Worm (Caenorhabditis elegans): ENCODE measurements around the gene spe-36.
A peak's percentile ranks its signal among the peaks of the same experiment; 100 is the strongest.

spe-36 gene

ce11 chrIV:11603265-11603840, 11.3 kb upstream of the spe-36 start:
- no peak for TF ChIP-seq lin-11 (tag; optimal IDR thresholded peaks at IDR 0.05)
- TF ChIP-seq mbf-1 (tag; optimal IDR thresholded peaks at IDR 0.05), result no peak
- TF ChIP-seq skn-1 (tag; optimal IDR thresholded peaks at IDR 0.05), result no peak
- TF ChIP-seq zag-1 (tag; optimal IDR thresholded peaks at IDR 0.05), result no peak
- no peak for TF ChIP-seq Y55F3AM.14 (GFP tag; optimal IDR thresholded peaks at IDR 0.05)
- no peak for TF ChIP-seq ztf-4 (tag; optimal IDR thresholded peaks at IDR 0.05)
- TF ChIP-seq ceh-16 (tag; optimal IDR thresholded peaks at IDR 0.05), result no peak
- TF ChIP-seq aly-2 (tag; optimal IDR thresholded peaks at IDR 0.05), result no peak
- no peak for TF ChIP-seq elt-1 (tag; optimal IDR thresholded peaks at IDR 0.05)
- TF ChIP-seq sem-4 (tag; optimal IDR thresholded peaks at IDR 0.05), result no peak
- TF ChIP-seq sma-9 (GFP tag; optimal IDR thresholded peaks at IDR 0.05), result no peak
- no peak for TF ChIP-seq sma-9 (tag; optimal IDR thresholded peaks at IDR 0.05)
- TF ChIP-seq crh-2 (tag; optimal IDR thresholded peaks at IDR 0.05), result no peak
- TF ChIP-seq ztf-1 (GFP tag; conservative IDR thresholded peaks at IDR 0.05), result no peak
- TF ChIP-seq unc-39 (tag; optimal IDR thresholded peaks at IDR 0.05), result no peak
- TF ChIP-seq dmd-4 (tag; optimal IDR thresholded peaks at IDR 0.05), result no peak
- no peak for TF ChIP-seq ztf-11 (tag; optimal IDR thresholded peaks at IDR 0.05)
- TF ChIP-seq unc-55 (GFP tag; optimal IDR thresholded peaks at IDR 0.05), result no peak
- no peak for TF ChIP-seq nhr-6 (tag; optimal IDR thresholded peaks at IDR 0.05)

ce11 chrIV:11602498-11603068, 10.5 kb upstream of the spe-36 start, which contains the start of gene rps-11:
TSS of gene rps-11 (plus strand) at chrIV:11602641.
- TF ChIP-seq nhr-77 (tag; optimal IDR thresholded peaks at IDR 0.05) (no peak), mdl-1 (tag; optimal IDR thresholded peaks at IDR 0.05) (no peak), snpc-4 (tag; optimal IDR thresholded peaks at IDR 0.05) (no peak), ceh-82 (tag; optimal IDR thresholded peaks at IDR 0.05) (no peak), unc-62 (GFP tag; optimal IDR thresholded peaks at IDR 0.05) (no peak), sem-4 (tag; optimal IDR thresholded peaks at IDR 0.05) (no peak), gmeb-1 (tag; optimal IDR thresholded peaks at IDR 0.05) (no peak), nhr-6 (tag; optimal IDR thresholded peaks at IDR 0.05) (no peak), sma-3 (GFP tag; optimal IDR thresholded peaks at IDR 0.05) (no peak), ceh-16 (tag; optimal IDR thresholded peaks at IDR 0.05) (no peak), nhr-237 (tag; optimal IDR thresholded peaks at IDR 0.05) (no peak), ZK546.5 (tag; optimal IDR thresholded peaks at IDR 0.05) (no peak), lin-13 (GFP tag; optimal IDR thresholded peaks at IDR 0.05) (no peak), lin-39 (tag; optimal IDR thresholded peaks at IDR 0.05) (no peak), mab-5 (tag; optimal IDR thresholded peaks at IDR 0.05) (no peak), peb-1 (tag; optimal IDR thresholded peaks at IDR 0.05) (no peak)

- TF ChIP-seq C34F6.9 (tag; optimal IDR thresholded peaks at IDR 0.05) (peak; percentile 79), lsy-2 (tag; optimal IDR thresholded peaks at IDR 0.05) (peak; percentile 57 to 94), nhr-21 (tag; optimal IDR thresholded peaks at IDR 0.05) (peak; percentile 4), ztf-4 (tag; optimal IDR thresholded peaks at IDR 0.05) (peak; percentile 32), nhr-25 (tag; optimal IDR thresholded peaks at IDR 0.05) (peak; percentile 50), sma-9 (GFP tag; optimal IDR thresholded peaks at IDR 0.05) (peak; percentile 51), sma-9 (tag; optimal IDR thresholded peaks at IDR 0.05) (no peak), ama-1 (optimal IDR thresholded peaks at IDR 0.05) (peak; percentile 39), nhr-12 (tag; optimal IDR thresholded peaks at IDR 0.05) (no peak), ceh-82 (tag; optimal IDR thresholded peaks at IDR 0.05) (no peak), fos-1 (tag; optimal IDR thresholded peaks at IDR 0.05) (peak; percentile 23), nhr-129 (tag; optimal IDR thresholded peaks at IDR 0.05) (peak; percentile 63), lin-39 (tag; optimal IDR thresholded peaks at IDR 0.05) (no peak), unc-55 (GFP tag; optimal IDR thresholded peaks at IDR 0.05) (peak; percentile 92), gmeb-1 (tag; optimal IDR thresholded peaks at IDR 0.05) (peak; percentile 75), sma-3 (GFP tag; optimal IDR thresholded peaks at IDR 0.05) (peak; percentile 46), mdl-1 (tag; optimal IDR thresholded peaks at IDR 0.05) (no peak), F13H6.1 (tag; optimal IDR thresholded peaks at IDR 0.05) (peak; percentile 40), zag-1 (tag; optimal IDR thresholded peaks at IDR 0.05) (no peak), skn-1 (tag; optimal IDR thresholded peaks at IDR 0.05) (peak; percentile 49), lin-13 (GFP tag; optimal IDR thresholded peaks at IDR 0.05) (peak; percentile 65), aly-2 (tag; optimal IDR thresholded peaks at IDR 0.05) (no peak), blmp-1 (tag; optimal IDR thresholded peaks at IDR 0.05; ENCODE audit: insufficient read depth) (peak; percentile 26), mab-5 (tag; optimal IDR thresholded peaks at IDR 0.05) (no peak), ZK546.5 (tag; optimal IDR thresholded peaks at IDR 0.05) (peak; percentile 26), crh-2 (tag; optimal IDR thresholded peaks at IDR 0.05) (peak; percentile 57), elt-3 (tag; optimal IDR thresholded peaks at IDR 0.05) (no peak), dmd-4 (tag; optimal IDR thresholded peaks at IDR 0.05) (no peak), mbf-1 (tag; optimal IDR thresholded peaks at IDR 0.05) (no peak), ceh-16 (tag; optimal IDR thresholded peaks at IDR 0.05) (no peak), lin-11 (tag; optimal IDR thresholded peaks at IDR 0.05) (peak; percentile 81), unc-39 (tag; optimal IDR thresholded peaks at IDR 0.05) (no peak), Y55F3AM.14 (GFP tag; optimal IDR thresholded peaks at IDR 0.05) (peak; percentile 21)
These were observed 9.8 kb upstream of the spe-36 start for ce11 chrIV:11601721-11602405.
